Worm (Caenorhabditis elegans) whole organism, young adult: ENCODE results near the gene egl-4.

ENCODE experiments used
- ceh-79 ChIP-seq: sonication (generic microtip); optimal IDR thresholded peaks from 2 replicates; lab custom pipeline; 2017; ENCODE audit warnings: mild to moderate bottlenecking, missing genetic modification characterization, missing compliant biosample characterization
- dpl-1 ChIP-seq: fragments of 150-350 bp; optimal IDR thresholded peaks from 2 replicates; lab custom pipeline; 2014; ENCODE audit warnings: missing biosample characterization, missing genetic modification reagents, missing genetic modification characterization
- egl-18 ChIP-seq: fragments of 200-800 bp; sonication (Bioruptor generic); IDR thresholded peaks from 2 replicates; pipeline ENCODE4 v1.3.6; 2022; ENCODE audit warnings: missing genetic modification reagents, missing genetic modification characterization, missing compliant biosample characterization
- egrh-3 ChIP-seq: fragments of 200-800 bp; sonication (Bioruptor generic); IDR thresholded peaks from 2 replicates; pipeline ENCODE4 v1.3.6; 2022; ENCODE audit warnings: missing genetic modification reagents, missing genetic modification characterization, missing compliant biosample characterization
- ets-4 ChIP-seq: fragments of 200-800 bp; sonication (Bioruptor generic); optimal IDR thresholded peaks from 2 replicates; lab custom pipeline; 2018; ENCODE audit warnings: mild to moderate bottlenecking, missing genetic modification characterization, missing compliant biosample characterization
- lin-26 ChIP-seq: fragments of 200-800 bp; sonication (Bioruptor generic); IDR thresholded peaks from 2 replicates; pipeline ENCODE4 v1.3.6; 2022; ENCODE audit warnings: missing genetic modification reagents, missing genetic modification characterization, missing compliant biosample characterization
- nfya-1 ChIP-seq: sonication (generic microtip); optimal IDR thresholded peaks from 2 replicates; lab custom pipeline; 2017; ENCODE audit warnings: antibody characterized with exemption, missing compliant biosample characterization, missing genetic modification characterization, borderline replicate concordance; ENCODE audit not compliant: insufficient read depth
- snpc-4 ChIP-seq, 5 experiments: fragments of 150-350 bp in 1 of 5; sonication (generic microtip) in 4 of 5; optimal IDR thresholded peaks; 2 replicates each; lab custom pipeline; 2014 to 2018; ENCODE audit warnings: missing genetic modification characterization in 5 of 5, missing biosample characterization in 3 of 5, antibody characterized with exemption in 2 of 5, mild to moderate bottlenecking in 2 of 5, missing compliant biosample characterization in 2 of 5, missing genotype in 2 of 5, moderate library complexity in 2 of 5, missing genetic modification reagents in 1 of 5
- unc-62 ChIP-seq: fragments of 150-350 bp; optimal IDR thresholded peaks from 2 replicates; lab custom pipeline; 2014; ENCODE audit warnings: missing biosample characterization, missing genetic modification reagents, missing genetic modification characterization

DNA sequence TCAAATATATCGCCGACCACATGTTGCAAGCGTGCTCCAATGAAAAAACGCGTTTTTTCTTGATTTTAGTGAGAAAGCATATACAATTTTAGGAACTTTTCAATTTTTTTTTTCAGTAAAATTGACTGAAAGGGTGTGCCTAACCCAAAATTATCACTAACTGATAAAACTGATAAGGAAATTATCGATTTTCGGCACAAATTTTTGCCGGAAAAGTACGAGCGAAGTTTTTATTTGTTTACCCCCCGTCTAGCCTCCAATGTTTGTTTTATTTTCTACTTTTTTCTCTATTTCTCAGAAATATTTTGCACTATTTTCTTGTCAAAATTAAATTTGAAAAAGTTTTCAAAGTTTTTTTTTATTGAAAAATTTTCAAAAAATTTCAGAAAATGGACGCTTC lies 13.6 kb upstream of the egl-4 start, which contains the start of gene ccm-2:
- TF ChIP-seq lin-26 (GFP tag; lab: Robert Waterston, UW) (no peak), ets-4 (GFP tag; lab: Kevin White, UChicago) (no peak), snpc-4 (GFP tag; optimal IDR thresholded peaks at IDR 0.05; lab: Kevin White, UChicago) (no peak), snpc-4 (tag; optimal IDR thresholded peaks at IDR 0.05; lab: Kevin White, UChicago) (no peak), nfya-1 (tag; lab: Kevin White, UChicago) (no peak), dpl-1 (GFP tag; lab: Kevin White, UChicago) (no peak), egl-18 (GFP tag; lab: Robert Waterston, UW) (no peak), egrh-3 (GFP tag; lab: Robert Waterston, UW) (no peak), unc-62 (GFP tag; lab: Kevin White, UChicago) (no peak), ceh-79 (no peak)
